Fruit fly (Drosophila melanogaster): Measurements from ENCODE around the gene tank.

dm6 chr2L:4852605-4853102, 14.9 kb upstream of the tank start, which contains the start of gene smog:
- no peak for TF ChIP-seq Ets98B (GFP tag; IDR thresholded peaks at IDR 0.05)
- TF ChIP-seq D1 (tag; optimal IDR thresholded peaks at IDR 0.05): no peak
- no peak for TF ChIP-seq CG9948 (tag; optimal IDR thresholded peaks at IDR 0.05)
- no peak for TF ChIP-seq rn (GFP tag; IDR thresholded peaks at IDR 0.05)
- TF ChIP-seq CG13204 (GFP tag; optimal IDR thresholded peaks at IDR 0.05): no peak
- TF ChIP-seq CG32121 (GFP tag; IDR thresholded peaks at IDR 0.05): no peak
- no peak for TF ChIP-seq CG8159 (tag; optimal IDR thresholded peaks at IDR 0.05)
- no peak for TF ChIP-seq CG34367 (tag; optimal IDR thresholded peaks at IDR 0.05)
